Fruit fly (Drosophila melanogaster): ENCODE measurements around the gene CG6277.

DNA sequence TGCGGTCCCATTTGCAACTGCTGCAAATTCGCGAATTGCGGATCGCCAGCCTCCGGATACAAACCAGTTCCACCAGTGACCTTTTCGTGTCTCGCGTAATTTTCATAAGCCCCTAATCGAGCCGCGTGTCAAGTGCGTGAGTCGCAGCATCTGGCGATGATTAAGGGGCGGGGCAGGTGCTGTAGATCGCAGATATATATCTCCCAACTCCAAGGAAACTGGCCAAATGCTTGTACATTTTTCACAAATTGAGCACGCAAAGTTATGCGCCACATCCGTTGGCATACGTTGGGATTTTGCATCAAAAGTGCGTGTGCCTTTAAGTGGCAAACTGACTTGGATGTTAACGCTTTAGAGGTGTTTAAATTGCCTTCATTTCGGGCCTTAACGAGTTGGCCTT lies 17.0 kb upstream of the CG6277 start:
- no peak for TF ChIP-seq h (optimal IDR thresholded peaks at IDR 0.05)
- no peak for TF ChIP-seq Sin3A (optimal IDR thresholded peaks at IDR 0.05)
- no peak for TF ChIP-seq psq (optimal IDR thresholded peaks at IDR 0.05)

Measured in Kc167 (cell line).